Worm (Caenorhabditis elegans) whole organism, midembryonic: ENCODE results near the gene srw-44.

Source experiments
- T22C8.4 ChIP-seq: fragments of 200-800 bp; sonication (Bioruptor generic); IDR thresholded peaks from 2 replicates; pipeline ENCODE4 v1.3.6; 2022; ENCODE audit warnings: missing genetic modification characterization, missing compliant biosample characterization
- cog-1 ChIP-seq: sonication (generic microtip); optimal IDR thresholded peaks from 2 replicates; lab custom pipeline; 2016; ENCODE audit warnings: missing genetic modification characterization, missing compliant biosample characterization
- flt-1 ChIP-seq: fragments of 200-800 bp; sonication (Bioruptor generic); IDR thresholded peaks from 2 replicates; pipeline ENCODE4 v1.3.6; 2022; ENCODE audit warnings: missing genetic modification characterization, missing compliant biosample characterization
- klf-2 ChIP-seq: fragments of 200-800 bp; sonication (Bioruptor generic); conservative IDR thresholded peaks from 2 replicates; pipeline ENCODE4 v1.3.6; 2022; ENCODE audit warnings: missing genetic modification reagents, missing genetic modification characterization, missing compliant biosample characterization
- med-1 ChIP-seq: sonication (generic microtip); optimal IDR thresholded peaks from 2 replicates; lab custom pipeline; 2017; ENCODE audit warnings: missing genetic modification characterization, mild to moderate bottlenecking, missing compliant biosample characterization, antibody characterized with exemption, missing genetic modification reagents; ENCODE audit not compliant: insufficient read depth
- ref-1 ChIP-seq: fragments of 200-800 bp; sonication (Bioruptor generic); conservative IDR thresholded peaks from 2 replicates; pipeline ENCODE4 v1.3.6; 2022; ENCODE audit warnings: missing genetic modification reagents, missing genetic modification characterization, missing compliant biosample characterization
- tab-1 ChIP-seq: fragments of 200-800 bp; sonication (Bioruptor generic); IDR thresholded peaks from 2 replicates; pipeline ENCODE4 v1.3.6; 2022; ENCODE audit warnings: missing genetic modification characterization, missing compliant biosample characterization
- ztf-23 ChIP-seq: fragments of 200-800 bp; sonication (Bioruptor generic); IDR thresholded peaks from 2 replicates; pipeline ENCODE4 v1.3.6; 2022; ENCODE audit warnings: missing genetic modification reagents, missing genetic modification characterization, missing compliant biosample characterization

- no peak for TF ChIP-seq ref-1 (GFP tag; lab: Robert Waterston, UW)
- no peak for TF ChIP-seq T22C8.4 (GFP tag; lab: Robert Waterston, UW)
- TF ChIP-seq tab-1 (GFP tag; lab: Robert Waterston, UW) = no peak
- TF ChIP-seq cog-1 (tag; lab: Kevin White, UChicago) = no peak
- TF ChIP-seq flt-1 (GFP tag; lab: Robert Waterston, UW) = no peak
- TF ChIP-seq med-1 (GFP tag; lab: Kevin White, UChicago) = no peak
- no peak for TF ChIP-seq ztf-23 (GFP tag; lab: Robert Waterston, UW)
- TF ChIP-seq klf-2 = no peak
These were observed 7.9 kb upstream of the srw-44 start, which contains the start of gene F14F8.8 for ce11 chrV:16672198-16672597.
